Worm (Caenorhabditis elegans): ENCODE measurements around the gene mec-5.

Gene mec-5

DNA sequence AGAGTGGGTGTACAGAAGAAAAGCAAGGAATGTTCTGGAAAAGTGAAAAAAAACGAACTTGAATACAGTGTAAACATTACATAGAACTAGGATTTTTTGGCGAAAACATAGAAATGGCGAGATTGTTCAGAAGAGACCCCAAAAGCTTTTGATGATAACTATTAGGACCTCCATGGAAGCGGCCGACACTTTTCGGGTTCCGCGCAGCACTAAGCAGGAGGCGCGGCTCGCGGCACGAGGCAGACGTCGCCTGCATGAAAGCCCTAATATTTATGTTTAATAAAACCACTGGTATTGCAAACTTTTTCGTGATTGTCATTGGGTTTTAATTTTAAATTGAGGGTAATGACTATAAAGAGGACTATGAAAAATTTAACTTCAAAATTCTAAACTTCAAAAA is 54.1 kb downstream of the mec-5 start:
- TF ChIP-seq cebp-1 (GFP tag; IDR thresholded peaks at IDR 0.05) (no peak), cebp-1 (tag; optimal IDR thresholded peaks at IDR 0.05) (no peak), ccch-3 (GFP tag; optimal IDR thresholded peaks at IDR 0.05) (no peak), him-1 (tag; optimal IDR thresholded peaks at IDR 0.05) (no peak), pbrm-1 (GFP tag; IDR thresholded peaks at IDR 0.05) (no peak), lsl-1 (GFP tag; optimal IDR thresholded peaks at IDR 0.05) (no peak), zfh-2 (GFP tag; conservative IDR thresholded peaks at IDR 0.05) (0 out of 2 replicates have a peak, but pooled peaks have one; percentile 39), K11D2.4 (GFP tag; IDR thresholded peaks at IDR 0.05) (no peak), snpc-4 (GFP tag; optimal IDR thresholded peaks at IDR 0.05) (no peak), snpc-4 (tag; optimal IDR thresholded peaks at IDR 0.05) (peak in 3 of 4 experiments; percentile 16 to 74 (median 72)), lin-35 (GFP tag; optimal IDR thresholded peaks at IDR 0.05) (no peak), mxl-1 (tag; optimal IDR thresholded peaks at IDR 0.05) (no peak), efl-1 (GFP tag; optimal IDR thresholded peaks at IDR 0.05) (no peak), sea-2 (GFP tag; IDR thresholded peaks at IDR 0.05) (no peak)
